Fruit fly (Drosophila melanogaster): ENCODE measurements around the gene Bsg.

DNA sequence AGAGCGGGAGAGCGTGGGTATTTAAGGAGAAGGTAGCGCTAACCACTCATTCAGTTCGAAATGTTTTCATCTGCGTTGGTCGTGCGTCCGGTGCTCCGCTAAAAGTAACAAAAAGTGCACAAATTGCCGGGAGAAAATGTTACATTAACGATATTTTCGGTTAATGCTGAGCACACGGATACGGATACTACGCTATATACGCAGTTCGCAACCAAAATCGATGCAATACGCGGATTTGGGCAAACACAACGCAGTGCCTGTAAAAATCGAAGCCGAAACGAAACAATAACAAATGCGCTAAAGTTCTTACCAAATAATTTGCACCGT lies 79.8 kb downstream of the Bsg start, which contains the start of gene Piezo:
- TF ChIP-seq Myc (optimal IDR thresholded peaks at IDR 0.05) (no peak), Sin3A (optimal IDR thresholded peaks at IDR 0.05) (no peak), psq (optimal IDR thresholded peaks at IDR 0.05) (no peak), insv (optimal IDR thresholded peaks at IDR 0.05) (no peak), ttk (optimal IDR thresholded peaks at IDR 0.05) (no peak)
